Worm (Caenorhabditis elegans) whole organism, L4/young adult: ENCODE data around the gene C56G2.22.

Experiments used
- W03F9.2 ChIP-seq: fragments of 150-350 bp; optimal IDR thresholded peaks from 2 replicates; lab custom pipeline; 2014; ENCODE audit warnings: missing biosample characterization, missing genetic modification characterization
- dao-5 ChIP-seq: sonication (generic microtip); optimal IDR thresholded peaks from 2 replicates; lab custom pipeline; 2016; ENCODE audit warnings: missing genotype, missing genetic modification characterization, moderate library complexity, missing compliant biosample characterization
- him-1 ChIP-seq: sonication (generic microtip); optimal IDR thresholded peaks from 2 replicates; lab custom pipeline; 2016; ENCODE audit warnings: missing genotype, missing genetic modification reagents, missing genetic modification characterization, missing compliant biosample characterization

Gene C56G2.22

ce11 chrIII:6379129-6379528, 32.9 kb downstream of the C56G2.22 start, which contains the start of gene C16A3.6:
C16A3.6 (plus strand) TSS chrIII:6379212.
- TF ChIP-seq dao-5 (tag; lab: Kevin White, UChicago) (no peak), him-1 (no peak), W03F9.2 (tag; lab: Kevin White, UChicago) (no peak)

ce11 chrIII:6380472-6380871, 34.2 kb downstream of the C56G2.22 start, which contains the start of gene C16A3.5:
C16A3.5 (plus strand) TSS chrIII:6380772.
- TF ChIP-seq W03F9.2 (tag; lab: Kevin White, UChicago) (no peak), him-1 (no peak), dao-5 (tag; lab: Kevin White, UChicago) (no peak)

- TF ChIP-seq W03F9.2 (tag; lab: Kevin White, UChicago) (no peak), dao-5 (tag; lab: Kevin White, UChicago) (no peak), him-1 (no peak)
Measured at ce11 chrIII:6381584-6382391, 35.5 kb downstream of the C56G2.22 start, which contains the start of gene znf-622. znf-622 (plus strand) TSS chrIII:6381634.

ce11 chrIII:6382987-6383602, 36.8 kb downstream of the C56G2.22 start, which contains the start of gene let-716:
let-716 (plus strand) TSS chrIII:6383552.
- TF ChIP-seq W03F9.2 (tag; lab: Kevin White, UChicago) (no peak), dao-5 (tag; lab: Kevin White, UChicago) (no peak), him-1 (no peak)

- no peak for TF ChIP-seq dao-5 (tag; lab: Kevin White, UChicago)
- no peak for TF ChIP-seq him-1
- TF ChIP-seq W03F9.2 (tag; lab: Kevin White, UChicago), result no peak
Measured at ce11 chrIII:6389533-6389932, 43.3 kb downstream of the C56G2.22 start, which contains the start of gene C16A3.2. C16A3.2 (plus strand) TSS chrIII:6389833.

ce11 chrIII:6390644-6391043, 44.4 kb downstream of the C56G2.22 start, which contains the start of gene smrc-1:
smrc-1 (plus strand) TSS chrIII:6390944.
- TF ChIP-seq dao-5 (tag; lab: Kevin White, UChicago), result no peak
- TF ChIP-seq W03F9.2 (tag; lab: Kevin White, UChicago), result no peak

DNA sequence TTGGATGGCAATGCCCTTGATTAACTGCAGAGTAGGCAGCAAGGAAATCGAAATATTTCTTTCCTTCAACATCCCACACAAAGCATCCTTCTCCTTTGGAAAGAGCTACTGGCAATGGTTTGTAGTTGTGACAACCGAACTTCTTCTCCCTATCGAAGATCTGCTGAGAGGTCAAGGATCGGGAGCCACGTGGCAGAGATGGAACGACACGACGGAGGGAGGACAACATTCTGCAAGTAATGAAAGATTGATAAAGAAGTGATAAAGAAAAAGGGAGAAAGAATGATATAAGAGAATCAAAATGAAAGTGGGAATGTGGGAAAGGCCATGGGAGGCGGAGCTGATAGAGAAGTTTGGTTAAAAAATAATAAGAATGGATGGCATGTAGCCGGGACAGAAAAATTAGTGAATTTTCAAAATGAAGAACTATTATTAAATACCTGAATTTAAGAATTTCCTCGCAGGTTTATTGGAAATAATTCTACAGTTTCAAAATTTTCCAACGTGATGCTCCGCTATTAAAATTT, 49.5 kb downstream of the C56G2.22 start, which contains the start of gene oatr-1:
oatr-1 (minus strand) TSS at position 477 of the 527 bp plus-strand sequence.
- TF ChIP-seq him-1 (no peak), W03F9.2 (tag; lab: Kevin White, UChicago) (no peak), dao-5 (tag; lab: Kevin White, UChicago) (no peak)
